Worm (Caenorhabditis elegans) whole organism, young adult: ENCODE results near the gene W01A11.7.

Source experiments
- Y95B8A.8 ChIP-seq: fragments of 200-800 bp; sonication (Bioruptor generic); IDR thresholded peaks from 2 replicates; pipeline ENCODE4 v1.3.6; 2022; ENCODE audit warnings: missing genetic modification reagents, missing genetic modification characterization, missing compliant biosample characterization
- ama-1 ChIP-seq, 3 experiments: fragments of 150-350 bp in 1 of 3; sonication (generic microtip) in 2 of 3; optimal IDR thresholded peaks; 2 replicates each; lab custom pipeline; 2014 to 2018; ENCODE audit warnings: missing biosample characterization in 2 of 3, missing genetic modification characterization in 2 of 3, missing genetic modification reagents in 2 of 3
- athp-1 ChIP-seq: sonication (generic microtip); optimal IDR thresholded peaks from 2 replicates; lab custom pipeline; 2017; ENCODE audit warnings: mild to moderate bottlenecking, missing genetic modification characterization, missing compliant biosample characterization
- ccch-3 ChIP-seq: fragments of 200-800 bp; sonication (Bioruptor generic); optimal IDR thresholded peaks from 2 replicates; lab custom pipeline; 2018; ENCODE audit warnings: mild to moderate bottlenecking, missing genetic modification characterization, missing compliant biosample characterization
- cebp-2 ChIP-seq: fragments of 200-800 bp; sonication (Bioruptor generic); IDR thresholded peaks from 2 replicates; pipeline ENCODE4 v1.3.6; 2022; ENCODE audit warnings: missing genetic modification characterization, missing compliant biosample characterization
- egl-44 ChIP-seq: fragments of 200-800 bp; sonication (Bioruptor generic); IDR thresholded peaks from 2 replicates; pipeline ENCODE4 v1.3.6; 2022; ENCODE audit warnings: missing genetic modification reagents, missing genetic modification characterization, missing compliant biosample characterization
- ekl-4 ChIP-seq: fragments of 200-800 bp; sonication (Bioruptor generic); IDR thresholded peaks from 2 replicates; pipeline ENCODE4 v1.3.6; 2022; ENCODE audit warnings: missing genetic modification reagents, missing genetic modification characterization, missing compliant biosample characterization
- let-526 ChIP-seq: fragments of 200-800 bp; sonication (Bioruptor generic); IDR thresholded peaks from 2 replicates; pipeline ENCODE4 v1.3.6; 2022; ENCODE audit warnings: missing genetic modification reagents, missing genetic modification characterization, missing compliant biosample characterization
- mel-28 ChIP-seq: sonication (generic microtip); optimal IDR thresholded peaks from 2 replicates; lab custom pipeline; 2016; ENCODE audit warnings: borderline replicate concordance, mild to moderate bottlenecking, missing genetic modification characterization, missing compliant biosample characterization
- ztf-3 ChIP-seq: fragments of 200-800 bp; sonication (Bioruptor generic); optimal IDR thresholded peaks from 2 replicates; lab custom pipeline; 2018; ENCODE audit warnings: mild to moderate bottlenecking, missing genetic modification characterization, missing compliant biosample characterization

DNA sequence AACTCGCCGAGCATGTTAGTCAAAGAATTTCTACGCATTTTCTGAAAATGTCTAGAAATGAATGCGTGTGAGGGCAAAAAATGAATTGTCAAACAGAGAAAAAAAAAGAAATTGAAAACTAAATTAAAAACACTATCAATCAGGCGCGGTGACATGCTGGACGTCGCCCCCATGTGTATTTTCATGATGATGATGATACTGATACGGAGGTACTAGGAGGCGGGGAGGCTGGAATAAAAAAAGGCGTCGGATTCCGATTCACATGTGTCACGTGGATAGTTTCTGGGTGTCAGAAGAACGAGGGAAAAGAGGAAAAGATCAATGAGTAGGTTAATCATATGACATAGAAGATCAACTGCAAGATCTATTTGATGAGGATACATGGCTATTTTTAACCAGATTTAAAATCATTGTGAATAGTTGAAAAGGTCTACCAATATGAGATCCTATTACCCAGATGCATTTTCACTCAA, at the start of gene W01A11.7:
- TF ChIP-seq let-526 (no peak), cebp-2 (GFP tag; lab: Robert Waterston, UW) (no peak), ekl-4 (GFP tag; lab: Robert Waterston, UW) (no peak), ztf-3 (GFP tag; lab: Kevin White, UChicago) (no peak), ccch-3 (GFP tag; lab: Kevin White, UChicago) (no peak), athp-1 (tag; lab: Kevin White, UChicago) (no peak), mel-28 (no peak), Y95B8A.8 (GFP tag; lab: Robert Waterston, UW) (no peak), egl-44 (GFP tag; lab: Robert Waterston, UW) (no peak), ama-1 (optimal IDR thresholded peaks at IDR 0.05; lab: Kevin White, UChicago) (no peak), ama-1 (GFP tag; optimal IDR thresholded peaks at IDR 0.05; lab: Kevin White, UChicago) (no peak)
